Worm (Caenorhabditis elegans) whole organism, midembryonic: Measurements from ENCODE around the gene T12B5.15.

ENCODE experiments used
- cog-1 ChIP-seq: sonication (generic microtip); optimal IDR thresholded peaks from 2 replicates; lab custom pipeline; 2016; ENCODE audit warnings: missing genetic modification characterization, missing compliant biosample characterization
- med-1 ChIP-seq: sonication (generic microtip); optimal IDR thresholded peaks from 2 replicates; lab custom pipeline; 2017; ENCODE audit warnings: missing genetic modification characterization, mild to moderate bottlenecking, missing compliant biosample characterization, antibody characterized with exemption, missing genetic modification reagents; ENCODE audit not compliant: insufficient read depth
- tab-1 ChIP-seq: fragments of 200-800 bp; sonication (Bioruptor generic); IDR thresholded peaks from 2 replicates; pipeline ENCODE4 v1.3.6; 2022; ENCODE audit warnings: missing genetic modification characterization, missing compliant biosample characterization
- ztf-23 ChIP-seq: fragments of 200-800 bp; sonication (Bioruptor generic); IDR thresholded peaks from 2 replicates; pipeline ENCODE4 v1.3.6; 2022; ENCODE audit warnings: missing genetic modification reagents, missing genetic modification characterization, missing compliant biosample characterization

ce11 chrIII:989558-989957 lies 35.1 kb upstream of the T12B5.15 start:
- no peak for TF ChIP-seq cog-1 (tag; lab: Kevin White, UChicago)
- TF ChIP-seq ztf-23 (GFP tag; lab: Robert Waterston, UW), result no peak
- TF ChIP-seq tab-1 (GFP tag; lab: Robert Waterston, UW), result no peak
- TF ChIP-seq med-1 (GFP tag; lab: Kevin White, UChicago), result no peak
